Worm (Caenorhabditis elegans) whole organism, L3 larva: ENCODE results near the gene lon-3.

ENCODE experiments used
- ceh-16 ChIP-seq: sonication (generic microtip); optimal IDR thresholded peaks from 2 replicates; lab custom pipeline; 2017; ENCODE audit warnings: missing biosample characterization, missing genetic modification characterization
- ceh-28 ChIP-seq: fragments of 150-350 bp; optimal IDR thresholded peaks from 2 replicates; lab custom pipeline; 2014; ENCODE audit warnings: missing biosample characterization, missing genetic modification reagents, missing genetic modification characterization
- jun-1 ChIP-seq: fragments of 150-350 bp; optimal IDR thresholded peaks from 2 replicates; lab custom pipeline; 2014; ENCODE audit warnings: missing biosample characterization, missing genetic modification reagents, missing genetic modification characterization
- lin-15B ChIP-seq: fragments of 150-350 bp; optimal IDR thresholded peaks from 2 replicates; lab custom pipeline; 2014; ENCODE audit warnings: missing biosample characterization, missing genetic modification characterization
- lin-39 ChIP-seq: fragments of 150-350 bp; optimal IDR thresholded peaks from 2 replicates; lab custom pipeline; 2018; ENCODE audit warnings: missing biosample characterization, missing genetic modification reagents, missing genetic modification characterization
- mdl-1 ChIP-seq: fragments of 150-350 bp; optimal IDR thresholded peaks from 2 replicates; lab custom pipeline; 2014; ENCODE audit warnings: missing biosample characterization, missing genetic modification characterization
- nhr-76 ChIP-seq: fragments of 150-350 bp; sonication (generic microtip); optimal IDR thresholded peaks from 5 replicates; lab custom pipeline; 2014; ENCODE audit warnings: missing biosample characterization, missing genetic modification characterization
- unc-62 ChIP-seq: fragments of 150-350 bp; sonication (generic microtip); optimal IDR thresholded peaks from 4 replicates; lab custom pipeline; 2014; ENCODE audit warnings: missing biosample characterization, missing genetic modification reagents, missing genetic modification characterization
- zag-1 ChIP-seq: fragments of 150-350 bp; optimal IDR thresholded peaks from 2 replicates; lab custom pipeline; 2014; ENCODE audit warnings: missing biosample characterization, missing genetic modification characterization
- ztf-11 ChIP-seq: fragments of 150-350 bp; optimal IDR thresholded peaks from 2 replicates; lab custom pipeline; 2014; ENCODE audit warnings: missing biosample characterization, missing genetic modification characterization

- TF ChIP-seq lin-15B (tag; lab: Kevin White, UChicago) (no peak), nhr-76 (no peak), zag-1 (no peak), jun-1 (no peak), ceh-16 (tag; lab: Kevin White, UChicago) (no peak), lin-39 (no peak), unc-62 (GFP tag; lab: Kevin White, UChicago) (no peak), ceh-28 (no peak), mdl-1 (no peak), ztf-11 (no peak)
These were observed 46.7 kb upstream of the lon-3 start, which contains the start of the genes T04H1.13, slfl-5 and rad-50 for ce11 chrV:12244980-12245742.
